Worm (Caenorhabditis elegans): ENCODE data around the gene set-31.

set-31 gene

ce11 chrV:14378052-14378451 lies 39.7 kb upstream of the set-31 start:
- no peak for TF ChIP-seq syd-9 (tag; optimal IDR thresholded peaks at IDR 0.05)
- no peak for TF ChIP-seq hlh-13 (GFP tag; optimal IDR thresholded peaks at IDR 0.05)
- no peak for TF ChIP-seq ref-2 (tag; optimal IDR thresholded peaks at IDR 0.05)

DNA sequence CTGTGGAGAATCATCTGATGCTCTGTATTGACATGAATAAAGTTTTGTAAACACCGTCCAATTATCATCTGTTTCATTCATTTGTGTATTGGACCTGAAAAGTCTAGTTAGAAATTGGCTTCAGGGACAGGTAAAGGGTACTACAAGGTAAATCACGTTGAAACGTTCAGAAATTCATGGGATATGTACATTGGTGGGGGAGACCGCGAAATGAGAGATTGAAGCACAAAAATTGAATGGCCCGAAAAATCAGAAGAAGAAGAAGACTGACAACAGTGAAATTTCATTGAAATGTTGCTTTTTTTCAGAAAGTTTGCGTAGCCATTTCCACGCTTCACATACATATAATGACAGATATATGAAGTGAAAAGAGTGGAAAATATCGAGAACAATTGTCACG lies 38.7 kb upstream of the set-31 start, which contains the start of gene npr-43:
Gene npr-43, minus strand, starts transcription at position 101 of the 400 bp plus-strand sequence.
- no peak for TF ChIP-seq hlh-15 (tag; optimal IDR thresholded peaks at IDR 0.05)

ce11 chrV:14380242-14380641 lies 37.5 kb upstream of the set-31 start:
- TF ChIP-seq ceh-18 (tag; optimal IDR thresholded peaks at IDR 0.05), result no peak
- TF ChIP-seq fkh-10 (GFP tag; optimal IDR thresholded peaks at IDR 0.05), result no peak
- no peak for TF ChIP-seq hlh-6 (tag; optimal IDR thresholded peaks at IDR 0.05)
- no peak for TF ChIP-seq elt-2 (tag; optimal IDR thresholded peaks at IDR 0.05)
- no peak for TF ChIP-seq ceh-2 (tag; optimal IDR thresholded peaks at IDR 0.05)
- TF ChIP-seq elt-4 (tag; optimal IDR thresholded peaks at IDR 0.05), result no peak
- no peak for TF ChIP-seq dmd-4 (tag; optimal IDR thresholded peaks at IDR 0.05; ENCODE audit: borderline replicate concordance)
- no peak for TF ChIP-seq Y22D7AL.16 (tag; optimal IDR thresholded peaks at IDR 0.05)
- TF ChIP-seq ceh-45 (GFP tag; IDR thresholded peaks at IDR 0.05), result no peak
- no peak for TF ChIP-seq sdc-2 (tag; optimal IDR thresholded peaks at IDR 0.05)

DNA sequence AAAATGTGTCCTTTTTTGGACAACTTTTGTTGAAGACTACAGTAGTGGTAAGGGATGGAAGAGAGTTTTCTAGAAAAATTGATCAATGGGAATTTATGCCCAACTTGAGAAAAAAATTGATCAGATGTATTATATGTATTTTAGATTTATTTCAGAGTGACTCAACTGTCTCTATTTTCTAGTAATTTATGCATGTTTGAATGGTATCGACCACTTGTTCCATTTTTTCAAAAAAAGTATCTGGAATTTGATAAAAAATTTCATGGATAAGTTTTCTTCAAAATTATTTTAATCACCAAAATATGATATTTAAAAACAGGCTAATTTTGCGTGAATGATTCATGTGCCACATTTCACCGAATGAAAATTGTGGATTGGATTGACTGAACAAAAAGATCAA lies 25.9 kb upstream of the set-31 start, which contains the start of gene C15H11.10:
Gene C15H11.10, plus strand, starts transcription at position 301 of the 400 bp plus-strand sequence.
- no peak for TF ChIP-seq hlh-30 (tag; optimal IDR thresholded peaks at IDR 0.05; ENCODE audit: insufficient read depth)
- TF ChIP-seq ahr-1 (tag; optimal IDR thresholded peaks at IDR 0.05), result no peak
- TF ChIP-seq ceh-9 (tag; optimal IDR thresholded peaks at IDR 0.05), result no peak
- TF ChIP-seq unc-86 (tag; optimal IDR thresholded peaks at IDR 0.05), result no peak
- TF ChIP-seq T23F11.4 (GFP tag; optimal IDR thresholded peaks at IDR 0.05), result no peak
- no peak for TF ChIP-seq K02D7.2 (tag; optimal IDR thresholded peaks at IDR 0.05)
- TF ChIP-seq hlh-13 (GFP tag; optimal IDR thresholded peaks at IDR 0.05), result no peak
- no peak for TF ChIP-seq syd-9 (tag; optimal IDR thresholded peaks at IDR 0.05)

ce11 chrV:14393504-14393903 lies 24.2 kb upstream of the set-31 start, which contains the start of gene C15H11.1:
TSS of gene C15H11.1 (plus strand) at chrV:14393804.
- no peak for TF ChIP-seq fax-1 (tag; optimal IDR thresholded peaks at IDR 0.05)
- no peak for TF ChIP-seq pha-4 (tag; optimal IDR thresholded peaks at IDR 0.05)
- TF ChIP-seq mec-3 (tag; optimal IDR thresholded peaks at IDR 0.05; ENCODE audit: borderline replicate concordance), result no peak
- TF ChIP-seq ceh-19 (GFP tag; optimal IDR thresholded peaks at IDR 0.05), result no peak
- no peak for TF ChIP-seq F13H6.1 (tag; optimal IDR thresholded peaks at IDR 0.05)
- TF ChIP-seq nhr-11 (tag; optimal IDR thresholded peaks at IDR 0.05), result no peak
- no peak for TF ChIP-seq ceh-24 (tag; optimal IDR thresholded peaks at IDR 0.05)
- no peak for TF ChIP-seq C38D4.7 (GFP tag; optimal IDR thresholded peaks at IDR 0.05)
- TF ChIP-seq gmeb-2 (tag; optimal IDR thresholded peaks at IDR 0.05), result no peak

DNA sequence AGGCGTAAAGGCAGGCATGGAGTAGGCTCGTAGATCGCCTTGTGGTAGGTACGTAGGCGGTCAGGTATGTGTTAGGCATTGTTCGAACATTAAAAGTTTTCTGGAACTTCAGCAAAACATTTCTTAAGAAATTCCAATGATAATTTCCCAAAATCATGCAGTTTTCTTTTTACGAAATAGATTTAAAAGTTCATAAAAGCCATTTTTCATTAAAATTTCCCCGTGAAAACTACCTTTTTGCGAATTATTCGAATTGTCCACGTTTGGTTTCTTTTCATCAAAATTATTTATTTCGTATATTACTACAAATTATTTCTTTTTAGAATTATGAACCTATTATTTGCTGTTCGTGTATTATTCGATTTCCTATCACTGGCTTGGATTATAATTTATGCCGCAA lies 23.0 kb upstream of the set-31 start, which contains the start of gene C15H11.13:
Gene C15H11.13, plus strand, starts transcription at position 301 of the 400 bp plus-strand sequence.
- TF ChIP-seq pax-1 (tag; optimal IDR thresholded peaks at IDR 0.05) (no peak), lim-6 (tag; optimal IDR thresholded peaks at IDR 0.05) (no peak), ahr-1 (tag; optimal IDR thresholded peaks at IDR 0.05) (no peak), fax-1 (tag; optimal IDR thresholded peaks at IDR 0.05) (no peak), ceh-30 (tag; optimal IDR thresholded peaks at IDR 0.05) (no peak), unc-55 (GFP tag; optimal IDR thresholded peaks at IDR 0.05) (no peak), ceh-34 (tag; optimal IDR thresholded peaks at IDR 0.05) (no peak), ceh-22 (tag; optimal IDR thresholded peaks at IDR 0.05) (no peak), gmeb-2 (tag; optimal IDR thresholded peaks at IDR 0.05) (no peak), elt-4 (tag; optimal IDR thresholded peaks at IDR 0.05) (no peak), ttx-3 (tag; optimal IDR thresholded peaks at IDR 0.05) (no peak), madf-2 (tag; optimal IDR thresholded peaks at IDR 0.05) (no peak), ref-2 (tag; optimal IDR thresholded peaks at IDR 0.05) (no peak), ets-4 (tag; optimal IDR thresholded peaks at IDR 0.05) (no peak), hlh-15 (tag; optimal IDR thresholded peaks at IDR 0.05) (no peak), che-1 (tag; optimal IDR thresholded peaks at IDR 0.05) (no peak), tbx-7 (tag; optimal IDR thresholded peaks at IDR 0.05) (no peak), C08G9.2 (tag; optimal IDR thresholded peaks at IDR 0.05) (no peak), lin-11 (tag; optimal IDR thresholded peaks at IDR 0.05) (no peak)

All from whole organism, late embryonic.